Fruit fly (Drosophila melanogaster) whole organism: ENCODE measurements around the gene CG14455.
"Not testable (repeated sequence)": the region's sequence is repeated elsewhere in the genome, so short reads cannot be mapped to it uniquely, and the experiment has no call there.

Experiments
- CG8478 ChIP-seq: fragments of >200 bp; optimal IDR thresholded peaks from 2 replicates; lab custom pipeline; 2018; ENCODE audit warnings: inconsistent platforms
- Dll ChIP-seq: fragments of >200 bp; optimal IDR thresholded peaks from 2 replicates; lab custom pipeline; 2017
- EcR ChIP-seq, 2 experiments: fragments of >200 bp; optimal IDR thresholded peaks; 2 replicates each; lab custom pipeline; 2017; ENCODE audit warnings: missing biosample characterization in 2 of 2, missing genetic modification characterization in 2 of 2, missing genetic modification reagents in 2 of 2
- pan ChIP-seq: fragments of >200 bp; optimal IDR thresholded peaks from 2 replicates; lab custom pipeline; 2017
- psq ChIP-seq: fragments of >200 bp; optimal IDR thresholded peaks from 2 replicates; lab custom pipeline; 2017
- usp ChIP-seq: fragments of >200 bp; optimal IDR thresholded peaks from 2 replicates; lab custom pipeline; 2017; ENCODE audit warnings: missing biosample characterization, missing genetic modification characterization, mixed read lengths

Gene CG14455

DNA sequence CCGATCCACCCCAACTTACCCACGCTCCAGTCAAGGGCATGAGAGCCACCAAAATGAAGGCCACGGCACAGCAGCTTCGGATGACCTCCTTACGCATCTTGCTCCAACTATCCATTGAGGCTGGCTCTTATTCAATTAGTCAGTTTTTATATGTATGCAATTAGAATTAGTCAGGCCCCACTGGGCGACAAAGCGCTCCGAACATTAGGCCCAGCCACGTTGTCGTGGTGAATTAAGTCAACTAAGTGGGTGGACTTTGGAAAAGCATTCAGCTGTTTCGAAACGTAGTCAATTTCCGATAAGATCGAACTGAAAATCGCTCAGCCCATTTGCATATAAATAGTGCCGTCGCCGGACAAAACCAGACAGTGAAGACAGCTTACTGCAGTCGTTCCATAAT, at the start of gene CG14455, which contains the start of gene CG14456:
Gene CG14455, minus strand, starts transcription at position 101 of the 400 bp plus-strand sequence.
Gene CG14456, plus strand, starts transcription at position 236 of the 400 bp plus-strand sequence.
- TF ChIP-seq psq (lab: Kevin White, UChicago) (no peak), CG8478 (lab: Kevin White, UChicago) (no peak), EcR (GFP tag; optimal IDR thresholded peaks at IDR 0.05; lab: Kevin White, UChicago) (no peak), pan (lab: Kevin White, UChicago) (no peak), usp (no peak), Dll (lab: Kevin White, UChicago) (no peak)

DNA sequence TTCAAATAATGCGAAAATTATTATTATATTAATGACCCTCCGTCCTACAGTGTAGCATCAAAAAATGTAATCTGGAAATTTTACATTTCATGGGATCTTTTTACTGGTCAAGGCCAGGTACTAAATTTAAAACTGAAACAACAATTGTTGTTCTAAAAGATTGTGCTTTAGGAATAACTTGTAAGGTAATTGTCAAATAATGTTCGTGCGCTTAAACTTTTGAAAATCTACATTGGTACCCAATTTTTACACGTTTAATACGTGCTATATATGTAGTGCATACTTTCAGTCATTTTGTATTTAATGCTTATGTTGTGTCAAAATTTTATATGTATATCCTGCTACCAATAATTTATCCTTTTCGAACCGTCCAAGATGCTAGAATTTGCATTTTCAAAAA, 46.7 kb upstream of the CG14455 start:
- no peak for TF ChIP-seq pan (lab: Kevin White, UChicago)
- TF ChIP-seq EcR (GFP tag; optimal IDR thresholded peaks at IDR 0.05; lab: Kevin White, UChicago) = no peak
- TF ChIP-seq Dll (lab: Kevin White, UChicago) = no peak
- TF ChIP-seq CG8478 (lab: Kevin White, UChicago) = no peak
- TF ChIP-seq usp = no peak
- TF ChIP-seq psq (lab: Kevin White, UChicago) = no peak

- no peak for TF ChIP-seq EcR (GFP tag; optimal IDR thresholded peaks at IDR 0.05; lab: Kevin White, UChicago)
- no peak for TF ChIP-seq usp
- TF ChIP-seq Dll (lab: Kevin White, UChicago) = no peak
- no peak for TF ChIP-seq CG8478 (lab: Kevin White, UChicago)
These were observed 44.5 kb upstream of the CG14455 start for dm6 chr3L:22731393-22731792.

dm6 chr3L:22729466-22729865, 42.6 kb upstream of the CG14455 start, which contains the start of gene CG32454:
CG32454 (plus strand) TSS chr3L:22729766.
- no peak for TF ChIP-seq usp
- no peak for TF ChIP-seq pan (lab: Kevin White, UChicago)
- no peak for TF ChIP-seq EcR (GFP tag; optimal IDR thresholded peaks at IDR 0.05; lab: Kevin White, UChicago)
- TF ChIP-seq CG8478 (lab: Kevin White, UChicago) = no peak
- TF ChIP-seq psq (lab: Kevin White, UChicago) = no peak
- no peak for TF ChIP-seq Dll (lab: Kevin White, UChicago)

DNA sequence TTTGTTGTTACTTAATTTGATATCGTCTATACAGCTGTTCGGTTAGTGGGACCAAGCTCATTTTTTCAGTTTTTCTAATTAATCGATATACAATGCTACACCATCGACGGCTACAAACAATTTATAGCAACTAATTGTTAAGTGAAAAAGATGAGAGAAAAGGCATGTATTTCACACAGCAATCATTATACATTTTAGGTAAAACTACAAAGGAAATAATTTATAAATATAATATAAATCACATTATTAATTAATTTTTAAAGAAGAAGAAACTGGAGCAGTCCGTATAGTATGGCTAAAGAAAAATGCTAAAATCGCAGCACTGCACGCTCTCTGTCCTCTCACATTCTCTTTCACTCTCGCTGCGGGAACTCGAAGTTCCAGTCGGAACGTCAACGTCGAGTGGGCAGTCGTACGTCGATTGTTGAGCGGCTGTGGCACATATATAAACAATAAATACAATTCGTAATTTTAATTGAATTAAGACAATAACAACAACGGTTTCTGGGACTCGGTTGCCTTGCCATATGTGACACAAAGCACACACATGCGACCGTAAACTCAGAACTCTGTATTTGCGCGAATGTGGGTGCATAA, 41.0 kb upstream of the CG14455 start, which contains the start of the genes CG14450 and CG11367:
Gene CG14450, minus strand, starts transcription at position 51 of the 597 bp plus-strand sequence.
Gene CG11367, plus strand, starts transcription at position 373 of the 597 bp plus-strand sequence.
- no peak for TF ChIP-seq Dll (lab: Kevin White, UChicago)
- no peak for TF ChIP-seq usp
- TF ChIP-seq EcR (GFP tag; optimal IDR thresholded peaks at IDR 0.05; lab: Kevin White, UChicago) = no peak
- no peak for TF ChIP-seq psq (lab: Kevin White, UChicago)
- no peak for TF ChIP-seq pan (lab: Kevin White, UChicago)
- TF ChIP-seq CG8478 (lab: Kevin White, UChicago) = no peak

DNA sequence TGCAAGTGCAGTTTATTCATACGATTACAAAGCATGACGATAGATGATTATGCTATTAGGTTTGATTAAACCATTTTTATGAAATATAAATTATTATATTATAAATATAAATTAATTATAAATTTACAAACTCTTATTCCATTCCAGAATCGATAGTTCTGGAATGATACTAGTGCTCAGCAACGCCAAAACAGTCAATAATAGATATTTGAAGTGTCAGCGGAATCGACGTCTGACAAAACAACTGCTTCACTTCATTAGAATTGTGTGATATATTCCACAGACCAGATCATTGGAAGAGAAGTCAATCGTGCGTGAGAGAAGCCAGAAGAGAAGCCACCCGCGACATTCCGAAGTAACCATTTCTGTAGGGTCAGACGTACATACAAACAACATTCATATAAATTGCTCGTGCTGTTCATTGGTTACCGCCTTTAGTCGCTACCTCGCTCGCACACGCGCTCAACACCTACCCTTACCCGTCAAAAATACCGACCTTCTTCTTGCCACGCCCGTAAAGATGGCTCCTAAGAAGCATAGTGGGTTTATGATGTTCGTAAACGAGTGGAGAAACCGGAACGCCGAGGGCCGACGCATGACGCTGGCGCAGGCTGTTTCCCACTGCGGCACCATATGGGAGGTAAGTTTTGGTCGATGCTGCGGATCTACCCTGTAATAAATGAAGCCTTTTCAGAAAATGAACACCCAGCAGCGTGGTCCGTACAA, 37.3 kb upstream of the CG14455 start:
- TF ChIP-seq psq (lab: Kevin White, UChicago) (no peak), EcR (GFP tag; optimal IDR thresholded peaks at IDR 0.05; lab: Kevin White, UChicago) (no peak), Dll (lab: Kevin White, UChicago) (no peak), pan (lab: Kevin White, UChicago) (no peak), CG8478 (lab: Kevin White, UChicago) (no peak), usp (no peak)

dm6 chr3L:22721991-22722390, 35.1 kb upstream of the CG14455 start, which contains the start of gene CG14451:
CG14451 (minus strand) TSS chr3L:22722091.
- TF ChIP-seq psq (lab: Kevin White, UChicago) (no peak), pan (lab: Kevin White, UChicago) (no peak), Dll (lab: Kevin White, UChicago) (no peak)

dm6 chr3L:22720694-22721270, 33.9 kb upstream of the CG14455 start, which contains the start of gene mael:
mael (plus strand) TSS chr3L:22721203.
- not testable (repeated sequence) for TF ChIP-seq Dll, CG8478, pan (lab: Kevin White, UChicago)

DNA sequence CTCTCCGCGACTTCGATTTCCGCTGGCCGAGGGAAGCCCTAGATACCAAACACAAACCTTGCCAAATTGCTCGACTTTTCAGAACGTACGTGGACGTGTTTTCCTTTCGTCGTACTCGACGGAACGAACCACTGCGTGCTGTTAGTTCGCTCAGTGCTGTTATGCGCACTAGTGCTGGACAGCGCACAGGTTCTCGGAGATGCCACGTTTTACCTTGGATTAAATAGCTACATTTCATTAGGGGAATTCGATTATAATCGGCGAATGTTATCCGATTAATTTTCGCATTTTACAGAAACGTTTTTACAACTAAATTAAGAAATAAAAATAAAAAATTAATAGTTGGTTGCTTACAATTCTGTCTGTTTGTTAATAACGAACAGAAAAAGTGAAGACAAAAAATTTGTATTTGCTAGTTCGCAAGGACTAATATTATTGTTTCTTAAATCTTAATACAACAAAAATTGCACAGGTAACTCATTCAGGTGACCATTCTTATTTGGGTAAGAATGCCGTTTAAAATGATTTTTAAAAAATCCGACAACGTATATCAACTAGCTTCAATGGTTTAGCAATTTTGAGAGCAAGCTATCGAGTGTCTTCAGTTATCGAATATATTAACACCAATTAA, 30.4 kb upstream of the CG14455 start, which contains the start of the genes ArfGAP3 and CG32452:
Gene ArfGAP3, minus strand, starts transcription at position 441 of the 631 bp plus-strand sequence.
Gene CG32452, plus strand, starts transcription at position 592 of the 631 bp plus-strand sequence.
- no peak for TF ChIP-seq psq (lab: Kevin White, UChicago)
- no peak for TF ChIP-seq EcR (GFP tag; optimal IDR thresholded peaks at IDR 0.05; lab: Kevin White, UChicago)
- no peak for TF ChIP-seq Dll (lab: Kevin White, UChicago)
- no peak for TF ChIP-seq CG8478 (lab: Kevin White, UChicago)
- no peak for TF ChIP-seq pan (lab: Kevin White, UChicago)
- TF ChIP-seq usp = no peak

DNA sequence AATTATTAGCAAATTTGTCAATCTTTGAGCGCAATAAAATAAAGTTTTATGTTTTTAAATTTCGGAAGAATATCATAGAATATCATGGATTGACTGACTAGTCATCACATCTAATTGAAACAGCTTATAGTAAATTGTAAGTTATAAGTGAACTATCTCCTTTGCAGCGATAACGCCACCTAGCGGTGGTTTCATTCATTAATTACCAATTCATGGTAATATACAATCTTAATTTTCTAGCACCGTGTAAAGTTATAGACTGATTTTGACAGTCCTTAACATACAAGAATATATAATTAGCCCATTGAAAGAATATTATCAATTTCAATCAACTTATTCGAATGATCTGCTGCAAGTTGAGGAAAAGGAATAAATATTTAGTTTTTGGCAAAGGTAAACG, 26.7 kb upstream of the CG14455 start:
- TF ChIP-seq Dll (lab: Kevin White, UChicago) (no peak), pan (lab: Kevin White, UChicago) (no peak), psq (lab: Kevin White, UChicago) (no peak), CG8478 (lab: Kevin White, UChicago) (no peak), usp (no peak), EcR (GFP tag; optimal IDR thresholded peaks at IDR 0.05; lab: Kevin White, UChicago) (no peak)

DNA sequence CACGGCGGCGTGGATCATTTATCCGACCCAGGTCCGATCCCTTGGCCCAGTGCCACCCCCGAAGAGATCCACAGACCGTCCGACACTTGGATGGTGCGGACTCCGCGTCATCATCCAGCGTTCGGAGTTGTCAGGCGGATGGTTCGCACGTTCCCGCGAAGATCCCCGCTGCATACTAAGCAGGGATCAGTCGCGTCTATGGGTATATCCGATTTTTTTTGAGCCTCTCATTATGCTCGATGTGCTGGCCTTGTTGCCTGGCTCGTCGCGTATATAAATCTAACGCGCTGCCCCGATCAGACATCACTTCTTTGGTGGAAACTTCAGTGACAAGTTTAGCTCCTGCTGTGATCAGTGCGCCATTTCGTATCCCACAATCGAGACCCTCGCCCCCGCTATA, 25.0 kb upstream of the CG14455 start, which contains the start of gene CG11370:
Gene CG11370, plus strand, starts transcription at position 301 of the 400 bp plus-strand sequence.
- TF ChIP-seq Dll (lab: Kevin White, UChicago) (no peak), psq (lab: Kevin White, UChicago) (no peak), usp (no peak), CG8478 (lab: Kevin White, UChicago) (no peak), pan (lab: Kevin White, UChicago) (no peak)
